Worm (Caenorhabditis elegans) whole organism, L2 larva: ENCODE results near the gene coh-3.

Experiments
- C34F6.9 ChIP-seq: fragments of 150-350 bp; optimal IDR thresholded peaks from 2 replicates; lab custom pipeline; 2014; ENCODE audit warnings: missing biosample characterization, missing genetic modification characterization
- F13H6.1 ChIP-seq: sonication (generic microtip); optimal IDR thresholded peaks from 2 replicates; lab custom pipeline; 2016; ENCODE audit warnings: missing genetic modification characterization, missing compliant biosample characterization
- R02D3.7 ChIP-seq: fragments of 150-350 bp; optimal IDR thresholded peaks from 2 replicates; lab custom pipeline; 2014; ENCODE audit warnings: missing biosample characterization, missing genetic modification characterization
- Y55F3AM.14 ChIP-seq: fragments of 200-800 bp; sonication (Bioruptor generic); optimal IDR thresholded peaks from 2 replicates; lab custom pipeline; 2018; ENCODE audit warnings: mild to moderate bottlenecking, missing genetic modification characterization, missing compliant biosample characterization
- ZK546.5 ChIP-seq: sonication (generic microtip); optimal IDR thresholded peaks from 2 replicates; lab custom pipeline; 2017; ENCODE audit warnings: missing biosample characterization, missing genetic modification characterization
- alr-1 ChIP-seq: fragments of 150-350 bp; optimal IDR thresholded peaks from 2 replicates; lab custom pipeline; 2014; ENCODE audit warnings: missing biosample characterization, missing genetic modification characterization
- blmp-1 ChIP-seq: sonication (generic microtip); optimal IDR thresholded peaks from 2 replicates; lab custom pipeline; 2017; ENCODE audit warnings: missing genetic modification characterization, mild to moderate bottlenecking, missing compliant biosample characterization, antibody characterized with exemption, moderate library complexity; ENCODE audit not compliant: insufficient read depth
- ceh-16 ChIP-seq: fragments of 150-350 bp; optimal IDR thresholded peaks from 2 replicates; lab custom pipeline; 2014; ENCODE audit warnings: missing biosample characterization, missing genetic modification characterization
- dmd-4 ChIP-seq: sonication (generic microtip); optimal IDR thresholded peaks from 2 replicates; lab custom pipeline; 2017; ENCODE audit warnings: missing biosample characterization, missing genetic modification characterization
- egl-27 ChIP-seq: sonication (generic microtip); optimal IDR thresholded peaks from 3 replicates; lab custom pipeline; 2017; ENCODE audit warnings: missing biosample characterization, missing genetic modification reagents, missing genetic modification characterization
- elt-1 ChIP-seq: fragments of 150-350 bp; optimal IDR thresholded peaks from 2 replicates; lab custom pipeline; 2014; ENCODE audit warnings: missing biosample characterization, missing genetic modification characterization
- elt-3 ChIP-seq: sonication (generic microtip); optimal IDR thresholded peaks from 2 replicates; lab custom pipeline; 2017; ENCODE audit warnings: missing biosample characterization, missing genetic modification characterization
- fos-1 ChIP-seq: fragments of 150-350 bp; optimal IDR thresholded peaks from 2 replicates; lab custom pipeline; 2014; ENCODE audit warnings: missing biosample characterization, missing genetic modification characterization
- lin-11 ChIP-seq: fragments of 150-350 bp; sonication (generic microtip); optimal IDR thresholded peaks from 2 replicates; lab custom pipeline; 2014; ENCODE audit warnings: missing biosample characterization, missing genetic modification characterization, inconsistent platforms, mixed read lengths
- lin-13 ChIP-seq: fragments of 150-350 bp; optimal IDR thresholded peaks from 2 replicates; lab custom pipeline; 2014; ENCODE audit warnings: missing biosample characterization, missing genetic modification reagents, missing genetic modification characterization
- mab-5 ChIP-seq: fragments of 150-350 bp; optimal IDR thresholded peaks from 2 replicates; lab custom pipeline; 2014; ENCODE audit warnings: missing biosample characterization, missing genetic modification characterization
- mbf-1 ChIP-seq: sonication (generic microtip); optimal IDR thresholded peaks from 2 replicates; lab custom pipeline; 2017; ENCODE audit warnings: missing biosample characterization, missing genetic modification characterization
- mdl-1 ChIP-seq, 2 experiments: fragments of 150-350 bp in 1 of 2; sonication (generic microtip) in 1 of 2; optimal IDR thresholded peaks; 2 replicates each; lab custom pipeline; 2017; ENCODE audit warnings: missing biosample characterization in 2 of 2, missing genetic modification characterization in 2 of 2
- nhr-11 ChIP-seq: fragments of 150-350 bp; optimal IDR thresholded peaks from 2 replicates; lab custom pipeline; 2014; ENCODE audit warnings: missing biosample characterization, missing genetic modification characterization
- nhr-12 ChIP-seq: fragments of 150-350 bp; optimal IDR thresholded peaks from 2 replicates; lab custom pipeline; 2014; ENCODE audit warnings: missing biosample characterization, missing genetic modification characterization
- nhr-129 ChIP-seq: fragments of 150-350 bp; optimal IDR thresholded peaks from 2 replicates; lab custom pipeline; 2014; ENCODE audit warnings: missing biosample characterization, missing genetic modification characterization
- nhr-21 ChIP-seq: fragments of 150-350 bp; optimal IDR thresholded peaks from 2 replicates; lab custom pipeline; 2014; ENCODE audit warnings: missing biosample characterization, missing genetic modification characterization
- nhr-23 ChIP-seq: fragments of 150-350 bp; optimal IDR thresholded peaks from 2 replicates; lab custom pipeline; 2014; ENCODE audit warnings: missing biosample characterization, missing genetic modification reagents, missing genetic modification characterization
- nhr-237 ChIP-seq: fragments of 150-350 bp; optimal IDR thresholded peaks from 2 replicates; lab custom pipeline; 2014; ENCODE audit warnings: missing biosample characterization, missing genetic modification characterization
- nhr-25 ChIP-seq: fragments of 150-350 bp; sonication (generic microtip); optimal IDR thresholded peaks from 3 replicates; lab custom pipeline; 2014; ENCODE audit warnings: missing biosample characterization, missing genetic modification characterization
- nhr-6 ChIP-seq: fragments of 150-350 bp; optimal IDR thresholded peaks from 2 replicates; lab custom pipeline; 2014; ENCODE audit warnings: missing biosample characterization, missing genetic modification characterization
- nhr-77 ChIP-seq: fragments of 150-350 bp; optimal IDR thresholded peaks from 2 replicates; lab custom pipeline; 2014; ENCODE audit warnings: missing biosample characterization, missing genetic modification characterization
- peb-1 ChIP-seq: fragments of 150-350 bp; optimal IDR thresholded peaks from 2 replicates; lab custom pipeline; 2014; ENCODE audit warnings: missing biosample characterization, missing genetic modification characterization
- skn-1 ChIP-seq: sonication (generic microtip); optimal IDR thresholded peaks from 2 replicates; lab custom pipeline; 2017; ENCODE audit warnings: missing biosample characterization, missing genetic modification characterization
- sma-3 ChIP-seq: sonication (generic microtip); optimal IDR thresholded peaks from 2 replicates; lab custom pipeline; 2016; ENCODE audit warnings: missing genetic modification reagents, missing genetic modification characterization, missing compliant biosample characterization
- sma-9 ChIP-seq, 2 experiments: fragments of 150-350 bp in 1 of 2; sonication (generic microtip) in 1 of 2; optimal IDR thresholded peaks; 2 replicates each; lab custom pipeline; 2014 to 2016; ENCODE audit warnings: missing genetic modification characterization in 2 of 2, mild to moderate bottlenecking in 1 of 2, missing biosample characterization in 1 of 2, missing compliant biosample characterization in 1 of 2, missing genetic modification reagents in 1 of 2, moderate library complexity in 1 of 2
- unc-55 ChIP-seq: fragments of 150-350 bp; sonication (generic microtip); optimal IDR thresholded peaks from 3 replicates; lab custom pipeline; 2014; ENCODE audit warnings: missing biosample characterization, missing genetic modification reagents, missing genetic modification characterization
- zag-1 ChIP-seq: fragments of 150-350 bp; optimal IDR thresholded peaks from 2 replicates; lab custom pipeline; 2014; ENCODE audit warnings: missing biosample characterization, missing genetic modification characterization
- ztf-1 ChIP-seq: fragments of 200-800 bp; sonication (Bioruptor generic); conservative IDR thresholded peaks from 2 replicates; pipeline ENCODE4 v1.3.6; 2022; ENCODE audit warnings: missing genetic modification characterization, missing compliant biosample characterization
- ztf-4 ChIP-seq: fragments of 150-350 bp; optimal IDR thresholded peaks from 2 replicates; lab custom pipeline; 2014; ENCODE audit warnings: missing biosample characterization, missing genetic modification characterization

coh-3 gene

DNA sequence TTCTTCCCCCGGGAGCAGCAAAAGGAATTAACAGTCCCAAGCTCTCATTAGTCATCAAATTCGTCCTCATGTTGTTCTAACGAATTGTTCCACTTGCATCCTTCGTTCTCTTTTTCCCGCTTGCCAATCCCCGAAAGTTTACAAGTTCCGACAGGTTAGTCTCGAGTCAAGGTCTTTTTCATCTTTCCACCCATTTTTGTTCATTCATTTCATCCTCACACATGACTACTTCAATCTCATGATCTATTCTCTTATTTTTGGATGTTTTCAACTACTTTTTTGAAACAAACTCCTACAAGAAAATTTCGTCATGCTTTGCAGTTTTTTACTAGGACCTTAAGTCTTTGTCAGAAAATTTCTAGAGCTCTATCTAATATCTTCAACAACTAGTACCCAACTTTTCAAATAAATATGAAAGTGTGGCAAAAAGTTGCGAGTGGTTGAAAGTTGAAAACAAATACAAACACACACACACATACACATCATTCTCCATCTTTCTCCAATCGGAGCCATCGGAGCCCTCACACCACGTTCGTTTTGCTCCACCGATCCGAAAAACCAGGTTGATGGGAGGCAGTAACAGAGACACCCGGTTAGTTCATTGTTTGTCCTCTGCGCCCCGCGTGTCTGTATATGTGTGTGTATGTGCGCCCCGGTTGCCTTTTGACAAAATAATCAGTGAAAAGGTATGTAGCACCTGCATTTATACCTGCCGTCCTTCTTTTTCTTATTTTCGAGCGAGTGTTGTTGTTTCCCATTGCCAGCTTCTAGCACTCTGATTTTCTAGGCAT is 42.0 kb downstream of the coh-3 start:
- TF ChIP-seq C34F6.9 (tag; lab: Kevin White, UChicago) (peak; percentile 11), nhr-25 (tag; lab: Kevin White, UChicago) (peak; percentile 31), F13H6.1 (tag; lab: Kevin White, UChicago) (peak; percentile 32), zag-1 (tag; lab: Kevin White, UChicago) (no peak), lin-13 (GFP tag; lab: Kevin White, UChicago) (no peak), nhr-129 (tag; lab: Kevin White, UChicago) (peak; percentile 54)

DNA sequence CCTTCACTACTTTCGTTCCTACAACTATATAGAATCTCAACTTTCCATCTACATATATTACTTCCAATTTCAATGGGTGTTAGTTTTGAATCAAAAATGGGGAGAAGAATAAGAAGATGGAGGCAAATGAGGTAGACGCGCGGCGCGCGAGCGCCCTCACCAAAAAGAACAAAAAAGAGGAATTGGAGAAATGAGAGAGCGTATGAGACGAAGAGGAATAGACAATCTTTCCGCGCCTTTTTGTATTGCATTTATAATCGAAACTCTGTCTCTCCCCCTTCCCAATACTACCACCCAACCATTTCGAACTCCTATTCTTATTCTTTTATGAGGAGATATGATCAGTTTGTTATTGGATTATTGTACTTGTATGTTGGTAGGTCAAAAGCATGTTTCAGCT is 43.3 kb downstream of the coh-3 start:
- TF ChIP-seq lin-11 (tag; lab: Kevin White, UChicago) = no peak
- TF ChIP-seq ceh-16 = no peak
- TF ChIP-seq unc-55 (GFP tag; lab: Kevin White, UChicago) = peak; percentile 24

DNA sequence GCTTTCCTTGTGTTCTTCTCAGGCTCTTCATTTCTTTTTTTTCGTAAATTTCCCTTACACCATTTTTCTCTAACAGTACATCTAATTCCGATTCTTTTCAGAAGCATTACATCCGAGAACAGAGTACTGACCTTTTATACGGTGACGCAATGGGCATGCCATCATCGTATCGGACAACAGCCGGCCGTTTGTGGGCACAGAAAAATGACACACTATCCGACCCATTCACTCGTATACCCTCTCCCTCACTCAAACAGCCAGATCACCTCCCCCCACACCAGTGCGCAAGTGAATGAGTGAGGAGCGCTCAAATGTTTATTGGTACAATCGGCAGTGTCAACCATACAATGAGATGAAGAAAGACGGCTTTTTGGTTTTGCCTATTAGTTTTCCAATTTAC is 43.9 kb downstream of the coh-3 start, which contains the start of gene R02D5.24:
Gene R02D5.24 (plus strand): TSS at position 205 of the 400 bp plus-strand sequence.
- TF ChIP-seq F13H6.1 (tag; lab: Kevin White, UChicago) (no peak), nhr-6 (no peak), nhr-129 (tag; lab: Kevin White, UChicago) (no peak), nhr-11 (no peak), R02D3.7 (tag; lab: Kevin White, UChicago) (no peak), peb-1 (no peak), nhr-77 (tag; lab: Kevin White, UChicago) (no peak), alr-1 (tag; lab: Kevin White, UChicago) (no peak), nhr-237 (no peak), nhr-23 (tag; lab: Kevin White, UChicago) (no peak), ztf-4 (tag; lab: Kevin White, UChicago) (no peak), mdl-1 (tag; optimal IDR thresholded peaks at IDR 0.05; lab: Kevin White, UChicago) (no peak), blmp-1 (tag; lab: Kevin White, UChicago) (no peak), C34F6.9 (tag; lab: Kevin White, UChicago) (no peak), elt-1 (no peak), dmd-4 (tag; lab: Kevin White, UChicago) (no peak), nhr-12 (tag; lab: Kevin White, UChicago) (no peak), fos-1 (tag; lab: Kevin White, UChicago) (no peak), Y55F3AM.14 (GFP tag; lab: Kevin White, UChicago) (no peak)

DNA sequence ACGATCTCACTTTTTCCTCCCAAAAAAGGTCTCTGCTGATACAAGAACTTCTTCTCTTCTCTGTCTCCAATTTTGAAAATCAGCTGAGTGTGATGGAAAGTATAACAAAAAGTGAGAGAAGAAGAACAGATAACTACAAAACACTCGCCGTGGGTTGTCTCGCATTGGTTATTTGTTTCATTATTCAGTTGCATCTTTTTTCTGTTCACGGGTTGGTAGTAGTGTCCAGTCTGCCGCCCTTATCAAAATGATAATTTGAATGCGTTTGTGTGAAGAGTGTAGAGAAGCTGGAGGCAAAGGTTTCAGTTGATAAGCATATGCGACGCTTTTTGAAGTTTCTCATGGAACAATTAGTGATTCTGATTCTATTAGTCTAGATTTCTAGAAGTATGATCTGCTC is 45.8 kb downstream of the coh-3 start:
- no peak for TF ChIP-seq nhr-237
- peak; percentile 1 for TF ChIP-seq sma-9 (GFP tag; optimal IDR thresholded peaks at IDR 0.05; lab: Kevin White, UChicago)
- no peak for TF ChIP-seq sma-9 (tag; optimal IDR thresholded peaks at IDR 0.05; lab: Kevin White, UChicago)
- TF ChIP-seq skn-1 (tag; lab: Kevin White, UChicago) = peak; percentile 47
- no peak for TF ChIP-seq elt-3 (tag; lab: Kevin White, UChicago)
- peak; percentile 92 for TF ChIP-seq fos-1 (tag; lab: Kevin White, UChicago)
- no peak for TF ChIP-seq nhr-11
- TF ChIP-seq egl-27 (tag; lab: Kevin White, UChicago) = no peak
- no peak for TF ChIP-seq nhr-21 (tag; lab: Kevin White, UChicago)
- peak; percentile 8 for TF ChIP-seq sma-3
- TF ChIP-seq dmd-4 (tag; lab: Kevin White, UChicago) = no peak
- TF ChIP-seq ZK546.5 (tag; lab: Kevin White, UChicago) = no peak
- TF ChIP-seq mbf-1 (tag; lab: Kevin White, UChicago) = no peak
- TF ChIP-seq C34F6.9 (tag; lab: Kevin White, UChicago) = no peak
- no peak for TF ChIP-seq nhr-12 (tag; lab: Kevin White, UChicago)

DNA sequence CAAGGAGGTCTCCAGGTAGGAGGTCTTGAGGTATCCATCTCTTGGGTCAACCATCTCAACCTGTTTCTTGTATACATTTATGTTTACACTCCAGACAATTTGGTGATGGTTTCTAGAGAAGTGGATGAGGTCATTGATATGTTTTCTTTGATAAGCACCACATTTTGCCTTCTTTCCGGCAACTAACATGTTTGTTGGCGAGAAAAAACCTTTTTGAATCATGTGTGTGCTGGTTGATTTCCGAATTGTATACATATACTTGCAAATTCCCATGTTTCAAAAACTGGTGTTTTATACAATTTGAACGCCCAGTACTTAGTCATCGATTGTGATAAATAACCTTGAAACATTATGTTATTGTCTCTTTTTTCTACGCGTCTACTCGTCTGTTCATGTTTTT is 46.9 kb downstream of the coh-3 start:
- no peak for TF ChIP-seq peb-1
- no peak for TF ChIP-seq sma-9 (GFP tag; optimal IDR thresholded peaks at IDR 0.05; lab: Kevin White, UChicago)
- TF ChIP-seq sma-9 (tag; optimal IDR thresholded peaks at IDR 0.05; lab: Kevin White, UChicago) = no peak
- peak; percentile 32 for TF ChIP-seq fos-1 (tag; lab: Kevin White, UChicago)
- TF ChIP-seq mab-5 (tag; lab: Kevin White, UChicago) = no peak
- no peak for TF ChIP-seq unc-55 (GFP tag; lab: Kevin White, UChicago)
- no peak for TF ChIP-seq ceh-16
- TF ChIP-seq ztf-4 (tag; lab: Kevin White, UChicago) = no peak
- no peak for TF ChIP-seq ztf-1 (GFP tag; lab: Robert Waterston, UW)
